Worm (Caenorhabditis elegans) whole organism, L4 larva: Measurements from ENCODE around the gene copg-1.
A peak's percentile ranks its signal among the peaks of the same experiment; 100 is the strongest.

ENCODE experiments used
- D1046.2 ChIP-seq: fragments of 200-800 bp; sonication (Bioruptor generic); IDR thresholded peaks from 2 replicates; pipeline ENCODE4 v1.3.6; 2022; ENCODE audit warnings: missing genetic modification characterization, missing compliant biosample characterization
- F10B5.3 ChIP-seq: sonication (generic microtip); optimal IDR thresholded peaks from 2 replicates; lab custom pipeline; 2016; ENCODE audit warnings: mild to moderate bottlenecking, missing genetic modification characterization, missing compliant biosample characterization
- Y48G9A.11 ChIP-seq: fragments of 200-800 bp; sonication (Bioruptor generic); IDR thresholded peaks from 2 replicates; pipeline ENCODE4 v1.3.6; 2022; ENCODE audit warnings: missing genetic modification reagents, missing genetic modification characterization, missing compliant biosample characterization
- ZK546.5 ChIP-seq, 2 experiments: sonication (generic microtip); optimal IDR thresholded peaks; 2 replicates each; lab custom pipeline; 2017; ENCODE audit warnings: missing biosample characterization in 2 of 2, missing genetic modification characterization in 2 of 2
- aha-1 ChIP-seq: fragments of 150-350 bp; peaks from one replicate; lab custom pipeline; 2014; ENCODE audit warnings: missing biosample characterization, missing genetic modification characterization
- aly-2 ChIP-seq: sonication (generic microtip); optimal IDR thresholded peaks from 2 replicates; lab custom pipeline; 2018; ENCODE audit warnings: missing biosample characterization, missing genetic modification characterization
- ama-1 ChIP-seq: fragments of 150-350 bp; optimal IDR thresholded peaks from 2 replicates; lab custom pipeline; 2014; ENCODE audit warnings: inconsistent platforms, mixed read lengths
- attf-4 ChIP-seq: sonication (generic microtip); optimal IDR thresholded peaks from 3 replicates; lab custom pipeline; 2017; ENCODE audit warnings: missing biosample characterization, missing genetic modification characterization
- ceh-20 ChIP-seq: fragments of 200-800 bp; sonication (Bioruptor generic); IDR thresholded peaks from 2 replicates; pipeline ENCODE4 v1.3.6; 2022; ENCODE audit warnings: missing genetic modification reagents, missing genetic modification characterization, missing compliant biosample characterization
- ceh-44 ChIP-seq: fragments of 200-800 bp; sonication (Bioruptor generic); IDR thresholded peaks from 2 replicates; pipeline ENCODE4 v1.3.6; 2022; ENCODE audit warnings: missing genetic modification reagents, missing genetic modification characterization, missing compliant biosample characterization
- ceh-82 ChIP-seq: sonication (generic microtip); optimal IDR thresholded peaks from 2 replicates; lab custom pipeline; 2017; ENCODE audit warnings: missing biosample characterization, missing genetic modification characterization
- ces-1 ChIP-seq: fragments of 150-350 bp; sonication (generic microtip); optimal IDR thresholded peaks from 4 replicates; lab custom pipeline; 2014; ENCODE audit warnings: missing biosample characterization, missing genetic modification reagents, missing genetic modification characterization
- ctbp-1 ChIP-seq: fragments of 200-800 bp; sonication (Bioruptor generic); IDR thresholded peaks from 2 replicates; pipeline ENCODE4 v1.3.6; 2022; ENCODE audit warnings: missing genetic modification reagents, missing genetic modification characterization, missing compliant biosample characterization
- daf-12 ChIP-seq: fragments of 150-350 bp; optimal IDR thresholded peaks from 2 replicates; lab custom pipeline; 2014; ENCODE audit warnings: missing biosample characterization, missing genetic modification reagents, missing genetic modification characterization
- daf-16 ChIP-seq, 3 experiments: sonication (generic microtip); optimal IDR thresholded peaks; 2 replicates each; lab custom pipeline; 2016 to 2017; ENCODE audit warnings: missing genetic modification characterization in 3 of 3, missing genetic modification reagents in 3 of 3, mild to moderate bottlenecking in 2 of 3, missing compliant biosample characterization in 2 of 3, missing biosample characterization in 1 of 3, moderate library complexity in 1 of 3
- dpl-1 ChIP-seq: fragments of 150-350 bp; optimal IDR thresholded peaks from 2 replicates; lab custom pipeline; 2014; ENCODE audit warnings: missing biosample characterization, missing genetic modification reagents, missing genetic modification characterization
- dve-1 ChIP-seq: sonication (generic microtip); optimal IDR thresholded peaks from 2 replicates; lab custom pipeline; 2017; ENCODE audit warnings: antibody characterized with exemption, mild to moderate bottlenecking, missing genetic modification characterization, missing compliant biosample characterization; ENCODE audit not compliant: insufficient read depth
- gei-8 ChIP-seq: fragments of 200-800 bp; sonication (Bioruptor generic); optimal IDR thresholded peaks from 2 replicates; lab custom pipeline; 2018; ENCODE audit warnings: mild to moderate bottlenecking, missing genetic modification characterization, missing compliant biosample characterization
- hif-1 ChIP-seq, 2 experiments: sonication (generic microtip); optimal IDR thresholded peaks; 2 replicates each; lab custom pipeline; 2016 to 2017; ENCODE audit warnings: missing compliant biosample characterization in 2 of 2, missing genetic modification characterization in 2 of 2, missing genetic modification reagents in 2 of 2, missing genotype in 2 of 2, mild to moderate bottlenecking in 1 of 2
- jun-1 ChIP-seq: fragments of 150-350 bp; optimal IDR thresholded peaks from 2 replicates; lab custom pipeline; 2014; ENCODE audit warnings: missing biosample characterization, missing genetic modification reagents, missing genetic modification characterization
- lim-7 ChIP-seq: fragments of 200-800 bp; sonication (Bioruptor generic); IDR thresholded peaks from 2 replicates; pipeline ENCODE4 v1.3.6; 2022; ENCODE audit warnings: missing genetic modification characterization, missing compliant biosample characterization
- lin-1 ChIP-seq: fragments of 200-800 bp; sonication (Bioruptor generic); IDR thresholded peaks from 2 replicates; pipeline ENCODE4 v1.3.6; 2022; ENCODE audit warnings: missing genetic modification reagents, missing genetic modification characterization, missing compliant biosample characterization
- lin-29 ChIP-seq: fragments of 200-800 bp; sonication (Bioruptor generic); IDR thresholded peaks from 2 replicates; pipeline ENCODE4 v1.3.6; 2022; ENCODE audit warnings: missing genetic modification reagents, missing genetic modification characterization, missing compliant biosample characterization
- lin-38 ChIP-seq: fragments of 200-800 bp; sonication (Bioruptor generic); IDR thresholded peaks from 2 replicates; pipeline ENCODE4 v1.3.6; 2022; ENCODE audit warnings: missing genetic modification reagents, missing genetic modification characterization, missing compliant biosample characterization
- lin-39 ChIP-seq: fragments of 150-350 bp; optimal IDR thresholded peaks from 2 replicates; lab custom pipeline; 2014; ENCODE audit warnings: missing biosample characterization, missing genetic modification reagents, missing genetic modification characterization
- madf-5 ChIP-seq, 2 experiments: fragments of 200-800 bp; sonication (Bioruptor generic); IDR thresholded peaks; 2 replicates each; pipeline ENCODE4 v1.3.6; 2022; ENCODE audit warnings: missing compliant biosample characterization in 2 of 2, missing genetic modification characterization in 2 of 2
- madf-9 ChIP-seq: fragments of 200-800 bp; sonication (Bioruptor generic); conservative IDR thresholded peaks from 2 replicates; pipeline ENCODE4 v1.3.6; 2022; ENCODE audit warnings: missing genetic modification reagents, missing genetic modification characterization, missing compliant biosample characterization
- mdl-1 ChIP-seq, 2 experiments: fragments of 150-350 bp in 1 of 2; sonication (generic microtip) in 1 of 2; optimal IDR thresholded peaks; 2 replicates each; lab custom pipeline; 2014 to 2017; ENCODE audit warnings: missing biosample characterization in 2 of 2, missing genetic modification characterization in 2 of 2
- mep-1 ChIP-seq: fragments of 150-350 bp; sonication (generic microtip); optimal IDR thresholded peaks from 3 replicates; lab custom pipeline; 2014; ENCODE audit warnings: missing biosample characterization, missing genetic modification characterization
- mes-2 ChIP-seq: sonication (generic microtip); optimal IDR thresholded peaks from 2 replicates; lab custom pipeline; 2016; ENCODE audit warnings: missing genotype, mild to moderate bottlenecking, missing genetic modification characterization, missing compliant biosample characterization; ENCODE audit not compliant: poor library complexity, severe bottlenecking
- nhr-102 ChIP-seq: sonication (generic microtip); optimal IDR thresholded peaks from 2 replicates; lab custom pipeline; 2016; ENCODE audit warnings: mild to moderate bottlenecking, missing genetic modification characterization, moderate library complexity, missing compliant biosample characterization
- nhr-11 ChIP-seq: fragments of 150-350 bp; optimal IDR thresholded peaks from 2 replicates; lab custom pipeline; 2014; ENCODE audit warnings: missing biosample characterization, missing genetic modification characterization
- nhr-111 ChIP-seq: fragments of 200-800 bp; sonication (Bioruptor generic); optimal IDR thresholded peaks from 2 replicates; lab custom pipeline; 2018; ENCODE audit warnings: mild to moderate bottlenecking, missing genetic modification characterization, missing compliant biosample characterization
- nhr-42 ChIP-seq: fragments of 200-800 bp; sonication (Bioruptor generic); IDR thresholded peaks from 2 replicates; pipeline ENCODE4 v1.3.6; 2022; ENCODE audit warnings: missing genetic modification characterization, missing compliant biosample characterization
- nhr-48 ChIP-seq: sonication (generic microtip); optimal IDR thresholded peaks from 2 replicates; lab custom pipeline; 2016; ENCODE audit warnings: mild to moderate bottlenecking, missing genetic modification characterization, missing compliant biosample characterization
- nhr-76 ChIP-seq: fragments of 150-350 bp; optimal IDR thresholded peaks from 2 replicates; lab custom pipeline; 2014; ENCODE audit warnings: missing biosample characterization, missing genetic modification characterization
- rbr-2 ChIP-seq: sonication (generic microtip); optimal IDR thresholded peaks from 2 replicates; lab custom pipeline; 2016; ENCODE audit warnings: missing genotype, missing genetic modification characterization, missing compliant biosample characterization
- snpc-4 ChIP-seq: fragments of 150-350 bp; optimal IDR thresholded peaks from 2 replicates; lab custom pipeline; 2014; ENCODE audit warnings: missing biosample characterization, missing genetic modification characterization
- spr-1 ChIP-seq: sonication (generic microtip); optimal IDR thresholded peaks from 2 replicates; lab custom pipeline; 2016; ENCODE audit warnings: mild to moderate bottlenecking, missing genetic modification characterization, missing compliant biosample characterization
- unc-130 ChIP-seq: sonication (generic microtip); optimal IDR thresholded peaks from 2 replicates; lab custom pipeline; 2016; ENCODE audit warnings: missing genetic modification reagents, missing genetic modification characterization, missing compliant biosample characterization
- unc-62 ChIP-seq, 3 experiments: fragments of 150-350 bp in 1 of 3; sonication (generic microtip); optimal IDR thresholded peaks in 2 of 3; peaks in 1 of 3; 1 replicate in 1 of 3; 2 replicates in 2 of 3; lab custom pipeline; 2014 to 2017; ENCODE audit warnings: missing biosample characterization in 3 of 3, missing genetic modification characterization in 3 of 3, missing genetic modification reagents in 3 of 3, missing genotype in 1 of 3
- zfp-3 ChIP-seq: fragments of 200-800 bp; sonication (Bioruptor generic); conservative IDR thresholded peaks from 2 replicates; pipeline ENCODE4 v1.3.6; 2022; ENCODE audit warnings: missing genetic modification reagents, missing genetic modification characterization, missing compliant biosample characterization
- zip-2 ChIP-seq: fragments of 150-350 bp; optimal IDR thresholded peaks from 2 replicates; lab custom pipeline; 2014; ENCODE audit warnings: missing biosample characterization, missing genetic modification characterization
- ztf-11 ChIP-seq: fragments of 150-350 bp; optimal IDR thresholded peaks from 2 replicates; lab custom pipeline; 2014; ENCODE audit warnings: missing biosample characterization, missing genetic modification characterization

Gene copg-1

DNA sequence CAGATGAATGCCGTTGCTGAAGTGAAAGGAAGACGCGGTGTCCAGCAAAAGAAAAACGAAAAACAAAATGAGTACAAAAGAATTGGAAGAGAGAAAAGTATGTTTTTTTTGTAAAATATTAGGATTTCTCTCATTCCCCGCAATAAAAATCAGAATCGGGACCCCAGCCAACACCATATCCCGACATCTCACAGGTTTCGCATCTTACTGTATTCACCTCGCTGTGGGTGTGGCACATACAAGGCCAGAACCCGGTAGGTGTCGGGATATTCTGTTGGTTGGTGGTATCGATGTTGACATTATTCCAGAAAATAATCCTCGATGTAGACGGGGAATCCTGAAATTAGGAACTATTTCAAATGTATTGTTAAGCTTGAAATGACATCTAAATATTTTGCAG, 35.0 kb upstream of the copg-1 start:
- TF ChIP-seq dve-1 (tag; lab: Kevin White, UChicago): no peak
- TF ChIP-seq aly-2 (tag; lab: Kevin White, UChicago): no peak
- TF ChIP-seq nhr-76 (tag; lab: Kevin White, UChicago): no peak
- TF ChIP-seq Y48G9A.11 (GFP tag; lab: Robert Waterston, UW): 0 out of 2 replicates have a peak, but pooled peaks have one; percentile 23
- no peak for TF ChIP-seq madf-5 (GFP tag; IDR thresholded peaks at IDR 0.05; lab: Robert Waterston, UW)
- TF ChIP-seq gei-8: no peak
- TF ChIP-seq aha-1 (tag; lab: Kevin White, UChicago): peak; percentile 29
- no peak for TF ChIP-seq lin-29 (GFP tag; lab: Robert Waterston, UW)

- no peak for TF ChIP-seq lin-39 (tag; lab: Kevin White, UChicago)
- TF ChIP-seq nhr-48 (tag; lab: Kevin White, UChicago): no peak
- TF ChIP-seq spr-1 (tag; lab: Kevin White, UChicago): no peak
- no peak for TF ChIP-seq ztf-11 (tag; lab: Kevin White, UChicago)
- TF ChIP-seq nhr-102: no peak
- no peak for TF ChIP-seq unc-130
- no peak for TF ChIP-seq lin-29 (GFP tag; lab: Robert Waterston, UW)
- TF ChIP-seq D1046.2 (GFP tag; lab: Robert Waterston, UW): no peak
- no peak for TF ChIP-seq nhr-111 (GFP tag; lab: Kevin White, UChicago)
- no peak for TF ChIP-seq daf-12 (tag; lab: Kevin White, UChicago)
- no peak for TF ChIP-seq F10B5.3
- TF ChIP-seq ctbp-1 (GFP tag; lab: Robert Waterston, UW): no peak
- TF ChIP-seq lim-7 (GFP tag; lab: Robert Waterston, UW): no peak
- no peak for TF ChIP-seq snpc-4
- no peak for TF ChIP-seq mes-2
- no peak for TF ChIP-seq ces-1 (GFP tag; lab: Kevin White, UChicago)
- TF ChIP-seq ceh-82: no peak
- no peak for TF ChIP-seq nhr-42 (GFP tag; lab: Robert Waterston, UW)
- TF ChIP-seq hif-1 (tag; optimal IDR thresholded peaks at IDR 0.05; lab: Kevin White, UChicago): no peak
- no peak for TF ChIP-seq lin-38 (GFP tag; lab: Robert Waterston, UW)
These were observed 29.5 kb upstream of the copg-1 start, which contains the start of gene irld-21 for ce11 chrIV:10122205-10122604. irld-21 (minus strand) TSS chrIV:10122305.

DNA sequence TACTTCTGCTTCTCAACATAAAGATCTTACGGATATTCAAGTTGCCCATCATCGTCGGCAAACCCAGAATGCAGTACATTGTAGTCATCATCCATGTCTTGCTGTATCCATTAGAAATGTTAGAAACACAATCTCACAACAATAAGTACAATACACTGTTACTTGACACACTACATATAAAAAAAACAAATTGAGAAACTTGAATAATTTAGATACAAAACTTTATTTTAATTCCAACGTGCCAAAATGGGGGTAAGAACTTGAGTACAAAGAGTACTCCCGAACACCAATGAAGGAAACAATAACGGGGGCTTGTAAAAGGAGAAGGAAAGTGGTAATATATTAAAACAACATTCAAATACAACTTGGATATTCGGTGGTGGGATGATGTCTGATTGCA, 25.2 kb upstream of the copg-1 start, which contains the start of gene ctf-18:
ctf-18 (minus strand) TSS at position 101 of the 400 bp plus-strand sequence.
- TF ChIP-seq unc-62 (GFP tag; optimal IDR thresholded peaks at IDR 0.05 in 1 of 2; lab: Kevin White, UChicago) (no peak), unc-62 (tag; optimal IDR thresholded peaks at IDR 0.05; lab: Kevin White, UChicago) (no peak), ama-1 (peak; percentile 60), aha-1 (tag; lab: Kevin White, UChicago) (peak; percentile 43)

- no peak for TF ChIP-seq ceh-44 (GFP tag; lab: Robert Waterston, UW)
- TF ChIP-seq mep-1 (tag; lab: Kevin White, UChicago): no peak
- no peak for TF ChIP-seq lin-1
- TF ChIP-seq zip-2 (tag; lab: Kevin White, UChicago): no peak
- TF ChIP-seq dpl-1 (GFP tag; lab: Kevin White, UChicago): no peak
- peak; percentile 60 for TF ChIP-seq aha-1 (tag; lab: Kevin White, UChicago)
These were observed 23.3 kb upstream of the copg-1 start for ce11 chrIV:10128446-10128845.

DNA sequence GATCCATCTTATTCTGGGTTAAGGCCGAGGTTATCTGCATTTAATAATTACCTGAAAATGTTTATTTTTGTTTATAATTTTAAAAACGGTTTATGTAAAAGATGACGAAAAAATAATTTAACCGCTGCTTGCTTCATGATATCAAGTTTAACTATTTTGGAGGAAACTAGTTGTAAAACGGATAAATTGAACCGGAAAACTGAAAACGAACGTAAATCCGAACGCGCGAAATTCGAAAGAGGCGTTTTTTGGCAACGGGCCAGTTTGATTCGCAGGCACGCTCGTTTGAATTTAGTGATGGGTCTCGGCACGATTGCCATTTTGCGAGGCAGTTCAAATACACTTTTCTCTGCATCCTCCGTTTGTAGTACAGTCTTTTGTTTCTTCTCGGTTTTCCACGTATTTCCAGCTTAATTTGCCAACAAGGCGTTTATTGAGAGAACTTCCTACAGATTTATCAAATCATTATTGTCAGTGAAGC, 22.8 kb upstream of the copg-1 start, which contains the start of the genes gtbp-1 and K08F4.3:
gtbp-1 (minus strand) TSS at position 51 of the 481 bp plus-strand sequence.
K08F4.3 (plus strand) TSS at position 352 of the 481 bp plus-strand sequence.
- 0 out of 2 replicates have a peak, but pooled peaks have one; percentile 22 for TF ChIP-seq ceh-20 (GFP tag; lab: Robert Waterston, UW)
- TF ChIP-seq mdl-1 (tag; optimal IDR thresholded peaks at IDR 0.05; lab: Kevin White, UChicago): peak in 1 of 2 experiments; percentile 8
- TF ChIP-seq unc-62 (GFP tag; optimal IDR thresholded peaks at IDR 0.05 in 1 of 2; lab: Kevin White, UChicago): no peak
- TF ChIP-seq unc-62 (tag; optimal IDR thresholded peaks at IDR 0.05; lab: Kevin White, UChicago): no peak
- TF ChIP-seq aly-2 (tag; lab: Kevin White, UChicago): no peak
- peak; percentile 32 for TF ChIP-seq unc-130
- no peak for TF ChIP-seq daf-16 (GFP tag; optimal IDR thresholded peaks at IDR 0.05; lab: Kevin White, UChicago)
- no peak for TF ChIP-seq daf-16 (tag; optimal IDR thresholded peaks at IDR 0.05; lab: Kevin White, UChicago)
- TF ChIP-seq nhr-11 (tag; lab: Kevin White, UChicago): peak; percentile 60
- TF ChIP-seq attf-4 (tag; lab: Kevin White, UChicago): no peak
- no peak for TF ChIP-seq ctbp-1 (GFP tag; lab: Robert Waterston, UW)
- TF ChIP-seq zfp-3 (GFP tag; lab: Robert Waterston, UW): no peak
- peak; percentile 57 for TF ChIP-seq rbr-2 (tag; lab: Kevin White, UChicago)
- TF ChIP-seq ZK546.5 (tag; optimal IDR thresholded peaks at IDR 0.05; lab: Kevin White, UChicago): peak in 1 of 2 experiments; percentile 85
- TF ChIP-seq nhr-42 (GFP tag; lab: Robert Waterston, UW): no peak
- TF ChIP-seq madf-9 (GFP tag; lab: Robert Waterston, UW): no peak
- no peak for TF ChIP-seq jun-1 (tag; lab: Kevin White, UChicago)
